Fruit fly (Drosophila melanogaster) whole organism, wandering third instar larva: ENCODE measurements around the gene pinta.
A peak's percentile ranks its signal among the peaks of the same experiment; 100 is the strongest.

Experiments used
- Abd-B ChIP-seq: fragments of >200 bp; optimal IDR thresholded peaks from 2 replicates; lab custom pipeline; 2017; ENCODE audit warnings: missing biosample characterization, missing genetic modification characterization
- CG32264 ChIP-seq: fragments of 200-800 bp; sonication (Bioruptor generic); optimal IDR thresholded peaks from 2 replicates; lab custom pipeline; 2016; ENCODE audit warnings: missing biosample characterization, missing genetic modification characterization
- CG9705 ChIP-seq: fragments of 200-800 bp; sonication (Bioruptor generic); optimal IDR thresholded peaks from 2 replicates; lab custom pipeline; 2018; ENCODE audit warnings: missing biosample characterization, mild to moderate bottlenecking, missing genetic modification characterization
- CrebA ChIP-seq: fragments of 200-800 bp; sonication (Bioruptor generic); optimal IDR thresholded peaks from 2 replicates; lab custom pipeline; 2016; ENCODE audit warnings: missing biosample characterization, mild to moderate bottlenecking, missing genetic modification characterization, borderline replicate concordance
- Dfd ChIP-seq: fragments of >200 bp; optimal IDR thresholded peaks from 2 replicates; lab custom pipeline; 2017; ENCODE audit warnings: missing biosample characterization, missing genetic modification characterization
- Dif ChIP-seq: fragments of 200-275, 200-300 bp; sonication (Bioruptor generic); optimal IDR thresholded peaks from 2 replicates; lab custom pipeline; 2018; ENCODE audit warnings: missing biosample characterization, missing genetic modification characterization; ENCODE audit not compliant: partially characterized antibody
- GATAd ChIP-seq: sonication (Bioruptor generic); optimal IDR thresholded peaks from 2 replicates; lab custom pipeline; 2016; ENCODE audit warnings: missing biosample characterization, missing genetic modification characterization
- HLH106 ChIP-seq: fragments of 200-800 bp; optimal IDR thresholded peaks from 3 replicates; lab custom pipeline; 2019; ENCODE audit warnings: missing biosample characterization, mild to moderate bottlenecking, missing genetic modification characterization, moderate library complexity
- Hnf4 ChIP-seq: fragments of 200-800 bp; sonication (Bioruptor generic); optimal IDR thresholded peaks from 2 replicates; lab custom pipeline; 2016; ENCODE audit warnings: missing biosample characterization, mild to moderate bottlenecking, missing genetic modification characterization
- Hr78 ChIP-seq: fragments of >200 bp; optimal IDR thresholded peaks from 2 replicates; lab custom pipeline; 2017; ENCODE audit warnings: missing biosample characterization, missing genetic modification characterization
- Hr83 ChIP-seq: fragments of 200-300 bp; sonication (Bioruptor generic); optimal IDR thresholded peaks from 2 replicates; lab custom pipeline; 2016; ENCODE audit warnings: missing biosample characterization, mild to moderate bottlenecking, missing genetic modification characterization, moderate library complexity; ENCODE audit not compliant: poor library complexity, severe bottlenecking
- Jra ChIP-seq: sonication (Bioruptor generic); optimal IDR thresholded peaks from 2 replicates; lab custom pipeline; 2016; ENCODE audit warnings: missing biosample characterization, missing genetic modification characterization
- Mio ChIP-seq: sonication (Bioruptor generic); optimal IDR thresholded peaks from 2 replicates; lab custom pipeline; 2016; ENCODE audit warnings: missing biosample characterization, missing genetic modification characterization
- Myc ChIP-seq: fragments of >200 bp; optimal IDR thresholded peaks from 2 replicates; lab custom pipeline; 2017
- N ChIP-seq: fragments of >200 bp; optimal IDR thresholded peaks from 2 replicates; lab custom pipeline; 2018; ENCODE audit warnings: missing biosample characterization, missing external identifiers, missing genetic modification characterization
- OdsH ChIP-seq: fragments of 200-800 bp; sonication (Bioruptor generic); optimal IDR thresholded peaks from 2 replicates; lab custom pipeline; 2016; ENCODE audit warnings: missing biosample characterization, mild to moderate bottlenecking, missing genetic modification characterization
- Rel ChIP-seq, 2 experiments: fragments of 200-800 bp; sonication (Bioruptor generic) in 1 of 2; optimal IDR thresholded peaks; 2 replicates in 1 of 2; 3 replicates in 1 of 2; lab custom pipeline; 2016 to 2019; ENCODE audit warnings: mild to moderate bottlenecking in 2 of 2, missing biosample characterization in 2 of 2, missing genetic modification characterization in 2 of 2, moderate library complexity in 1 of 2
- Sp1 ChIP-seq: fragments of 200-800 bp; sonication (Bioruptor generic); optimal IDR thresholded peaks from 3 replicates; lab custom pipeline; 2019; ENCODE audit warnings: missing biosample characterization, mild to moderate bottlenecking, missing genetic modification characterization, moderate library complexity
- Vsx2 ChIP-seq: fragments of 200-300, 225-300 bp; sonication (Bioruptor generic); optimal IDR thresholded peaks from 2 replicates; lab custom pipeline; 2018; ENCODE audit warnings: missing biosample characterization, missing genetic modification characterization; ENCODE audit not compliant: partially characterized antibody
- br ChIP-seq: fragments of 200-800 bp; sonication (Bioruptor generic); optimal IDR thresholded peaks from 2 replicates; lab custom pipeline; 2016; ENCODE audit warnings: missing biosample characterization, missing genetic modification characterization
- brk ChIP-seq: fragments of 200-800 bp; sonication (Bioruptor generic); optimal IDR thresholded peaks from 2 replicates; lab custom pipeline; 2016; ENCODE audit warnings: missing biosample characterization, mild to moderate bottlenecking, missing genetic modification characterization
- dl ChIP-seq, 2 experiments: fragments of 175-275, 200-275 bp in 1 of 2; fragments of 200-275 bp in 1 of 2; sonication (Bioruptor generic); optimal IDR thresholded peaks; lab custom pipeline; 2018; ENCODE audit warnings: mild to moderate bottlenecking in 2 of 2, missing biosample characterization in 2 of 2, missing genetic modification characterization in 2 of 2, moderate library complexity in 2 of 2; ENCODE audit not compliant: partially characterized antibody in 2 of 2, insufficient read depth in 1 of 2
- dmrt93B ChIP-seq: fragments of 200-800 bp; sonication (Bioruptor generic); optimal IDR thresholded peaks from 2 replicates; lab custom pipeline; 2018; ENCODE audit warnings: missing biosample characterization, mild to moderate bottlenecking, missing genetic modification characterization
- dsf ChIP-seq: sonication (Bioruptor generic); optimal IDR thresholded peaks from 2 replicates; lab custom pipeline; 2016; ENCODE audit warnings: missing biosample characterization, missing genetic modification characterization, borderline replicate concordance
- ey ChIP-seq: fragments of 200-800 bp; sonication (Bioruptor generic); optimal IDR thresholded peaks from 2 replicates; lab custom pipeline; 2016; ENCODE audit warnings: missing biosample characterization, missing genetic modification characterization
- foxo ChIP-seq, 2 experiments: fragments of 200-800 bp; sonication (Bioruptor generic); optimal IDR thresholded peaks; 2 replicates in 1 of 2; 3 replicates in 1 of 2; lab custom pipeline; 2016 to 2017; ENCODE audit warnings: missing biosample characterization in 2 of 2, missing genetic modification characterization in 2 of 2
- fru ChIP-seq: fragments of 200-800 bp; sonication (Bioruptor generic); optimal IDR thresholded peaks from 3 replicates; lab custom pipeline; 2016; ENCODE audit warnings: missing biosample characterization, mild to moderate bottlenecking, missing genetic modification characterization
- h ChIP-seq: fragments of 200-800 bp; sonication (Bioruptor generic); optimal IDR thresholded peaks from 3 replicates; lab custom pipeline; 2016; ENCODE audit warnings: missing biosample characterization, mild to moderate bottlenecking, missing genetic modification characterization
- jim ChIP-seq: fragments of 175-275, 200-325 bp; sonication (Bioruptor generic); optimal IDR thresholded peaks from 2 replicates; lab custom pipeline; 2016; ENCODE audit warnings: missing biosample characterization, mild to moderate bottlenecking, missing genetic modification characterization
- lola ChIP-seq: fragments of >200 bp; optimal IDR thresholded peaks from 2 replicates; lab custom pipeline; 2017; ENCODE audit warnings: missing biosample characterization, missing genetic modification characterization
- pan ChIP-seq: fragments of >200 bp; optimal IDR thresholded peaks from 2 replicates; lab custom pipeline; 2017
- psq ChIP-seq: fragments of 200-800 bp; sonication (Bioruptor generic); optimal IDR thresholded peaks from 3 replicates; lab custom pipeline; 2017; ENCODE audit warnings: missing biosample characterization, mild to moderate bottlenecking, missing genetic modification characterization, moderate library complexity
- rgr ChIP-seq: fragments of 200-800 bp; sonication (Bioruptor generic); optimal IDR thresholded peaks from 3 replicates; lab custom pipeline; 2016; ENCODE audit warnings: missing biosample characterization, mild to moderate bottlenecking, missing genetic modification characterization
- sage ChIP-seq: fragments of 200-800 bp; sonication (Bioruptor generic); optimal IDR thresholded peaks from 2 replicates; lab custom pipeline; 2016; ENCODE audit warnings: missing biosample characterization, mild to moderate bottlenecking, missing genetic modification characterization
- sv ChIP-seq: fragments of 200-800 bp; sonication (Bioruptor generic); optimal IDR thresholded peaks from 3 replicates; lab custom pipeline; 2016; ENCODE audit warnings: missing biosample characterization, missing genetic modification characterization
- tai ChIP-seq: sonication (Bioruptor generic); optimal IDR thresholded peaks from 2 replicates; lab custom pipeline; 2016; ENCODE audit warnings: missing biosample characterization, missing genetic modification characterization
- usp ChIP-seq: fragments of >200 bp; optimal IDR thresholded peaks from 2 replicates; lab custom pipeline; 2017; ENCODE audit warnings: missing biosample characterization, missing genetic modification characterization
- woc ChIP-seq: sonication (Bioruptor generic); optimal IDR thresholded peaks from 2 replicates; lab custom pipeline; 2016; ENCODE audit warnings: missing biosample characterization, mild to moderate bottlenecking, missing genetic modification characterization

Gene pinta

dm6 chr3R:22421618-22422017 is 3.1 kb downstream of the pinta start (continued):
- TF ChIP-seq jim (GFP tag; lab: Kevin White, UChicago) (no peak), psq (GFP tag; lab: Kevin White, UChicago) (peak; percentile 70), Dfd (GFP tag; lab: Kevin White, UChicago) (no peak)

dm6 chr3R:22420911-22421310 is 3.8 kb downstream of the pinta start, which contains the start of the genes Nop56 and mats:
TSS of gene Nop56 (minus strand) at chr3R:22421068.
TSS of gene mats (plus strand) at chr3R:22421161.
- TF ChIP-seq tai (no peak), Dif (GFP tag; lab: Kevin White, UChicago) (peak; percentile 15), dmrt93B (GFP tag; lab: Kevin White, UChicago) (no peak), Hr78 (GFP tag; lab: Kevin White, UChicago) (no peak), rgr (GFP tag; lab: Kevin White, UChicago) (peak; percentile 55), psq (GFP tag; lab: Kevin White, UChicago) (no peak), Dfd (GFP tag; lab: Kevin White, UChicago) (no peak), brk (GFP tag; lab: Kevin White, UChicago) (no peak), Sp1 (GFP tag; lab: Kevin White, UChicago) (peak; percentile 7), CG9705 (GFP tag; lab: Kevin White, UChicago) (no peak), pan (lab: Kevin White, UChicago) (no peak), Myc (lab: Kevin White, UChicago) (peak; percentile 79), Jra (GFP tag; lab: Kevin White, UChicago) (no peak), CrebA (GFP tag; lab: Kevin White, UChicago) (no peak), br (GFP tag; lab: Kevin White, UChicago) (peak; percentile 22), jim (GFP tag; lab: Kevin White, UChicago) (no peak), Abd-B (GFP tag; lab: Kevin White, UChicago) (no peak), dl (GFP tag; optimal IDR thresholded peaks at IDR 0.05; lab: Kevin White, UChicago; ENCODE audit: insufficient read depth in 1 of 2, partially characterized antibody in 2 of 2) (no peak), lola (GFP tag; lab: Kevin White, UChicago) (no peak), usp (GFP tag; lab: Kevin White, UChicago) (no peak), h (peak; percentile 51), Rel (GFP tag; optimal IDR thresholded peaks at IDR 0.05; lab: Kevin White, UChicago) (no peak), Rel (tag; optimal IDR thresholded peaks at IDR 0.05; lab: Kevin White, UChicago) (peak; percentile 42), N (GFP tag; lab: Kevin White, UChicago) (no peak), sage (GFP tag; lab: Kevin White, UChicago) (peak; percentile 31), Mio (GFP tag; lab: Kevin White, UChicago) (no peak), Hr83 (GFP tag; lab: Kevin White, UChicago) (no peak), Hnf4 (GFP tag; lab: Kevin White, UChicago) (no peak), HLH106 (no peak), sv (no peak), ey (GFP tag; lab: Kevin White, UChicago) (no peak), Vsx2 (GFP tag; lab: Kevin White, UChicago) (peak; percentile 55), foxo (GFP tag; optimal IDR thresholded peaks at IDR 0.05; lab: Kevin White, UChicago) (no peak), fru (GFP tag; lab: Kevin White, UChicago) (no peak), OdsH (GFP tag; lab: Kevin White, UChicago) (no peak), CG32264 (no peak), dsf (GFP tag; lab: Kevin White, UChicago) (no peak), GATAd (GFP tag; lab: Kevin White, UChicago) (no peak), woc (GFP tag; lab: Kevin White, UChicago) (no peak)
